Worm (Caenorhabditis elegans): Measurements from ENCODE around the gene daf-4.

- TF ChIP-seq snpc-1.2 (GFP tag; IDR thresholded peaks at IDR 0.05) (no peak), R02D3.7 (tag; optimal IDR thresholded peaks at IDR 0.05) (no peak), nhr-28 (tag; optimal IDR thresholded peaks at IDR 0.05) (no peak), mdl-1 (tag; optimal IDR thresholded peaks at IDR 0.05) (no peak), ztf-11 (tag; optimal IDR thresholded peaks at IDR 0.05) (no peak), F37D6.2 (tag; optimal IDR thresholded peaks at IDR 0.05) (no peak), nhr-11 (tag; optimal IDR thresholded peaks at IDR 0.05) (no peak), lin-39 (tag; optimal IDR thresholded peaks at IDR 0.05) (no peak), snpc-4 (tag; optimal IDR thresholded peaks at IDR 0.05) (no peak), unc-62 (GFP tag; optimal IDR thresholded peaks at IDR 0.05 in 1 of 2) (peak in 1 of 2 experiments; percentile 29), unc-62 (tag; optimal IDR thresholded peaks at IDR 0.05) (no peak)
Observed at ce11 chrIII:5581049-5581448, 43.9 kb upstream of the daf-4 start, which contains the start of gene F56D2.5.
